Fruit fly (Drosophila melanogaster): Measurements from ENCODE around the gene ERp44.
A peak's percentile ranks its signal among the peaks of the same experiment; 100 is the strongest.

Gene ERp44

dm6 chrX:16270795-16271194, 26.7 kb downstream of the ERp44 start, which contains the start of gene Mfe2 (continued):
- TF ChIP-seq CG30403 (GFP tag; optimal IDR thresholded peaks at IDR 0.05) = peak; percentile 55
- peak; percentile 54 for TF ChIP-seq ems (GFP tag; optimal IDR thresholded peaks at IDR 0.05)
- no peak for TF ChIP-seq abd-A (tag; optimal IDR thresholded peaks at IDR 0.05)
- TF ChIP-seq Rfx (GFP tag; IDR thresholded peaks at IDR 0.05) = peak; percentile 82
- TF ChIP-seq gcm (GFP tag; optimal IDR thresholded peaks at IDR 0.05) = no peak
- TF ChIP-seq z (GFP tag; IDR thresholded peaks at IDR 0.05) = no peak
- TF ChIP-seq Camta (GFP tag; optimal IDR thresholded peaks at IDR 0.05) = peak; percentile 53
- TF ChIP-seq Sry-β (GFP tag; optimal IDR thresholded peaks at IDR 0.05) = no peak
- TF ChIP-seq D (optimal IDR thresholded peaks at IDR 0.05) = no peak
- no peak for TF ChIP-seq D (GFP tag; optimal IDR thresholded peaks at IDR 0.05)
- TF ChIP-seq CG14050 (GFP tag; IDR thresholded peaks at IDR 0.05) = no peak
- TF ChIP-seq CG34224 (GFP tag; IDR thresholded peaks at IDR 0.05; ENCODE audit: partially characterized antibody) = no peak
- no peak for TF ChIP-seq CG11696 (GFP tag; IDR thresholded peaks at IDR 0.05)
- no peak for TF ChIP-seq CG17568 (GFP tag; optimal IDR thresholded peaks at IDR 0.05)
- TF ChIP-seq pum (GFP tag; optimal IDR thresholded peaks at IDR 0.05) = peak; percentile 36
- peak; percentile 88 for TF ChIP-seq Ets97D (GFP tag; optimal IDR thresholded peaks at IDR 0.05)
- TF ChIP-seq HmgZ (tag; optimal IDR thresholded peaks at IDR 0.05) = peak; percentile 85
- peak; percentile 11 for TF ChIP-seq az2 (GFP tag; optimal IDR thresholded peaks at IDR 0.05)
- no peak for TF ChIP-seq tup (GFP tag; optimal IDR thresholded peaks at IDR 0.05)
- no peak for TF ChIP-seq ab (GFP tag; optimal IDR thresholded peaks at IDR 0.05)
- peak; percentile 48 for TF ChIP-seq grau (tag; optimal IDR thresholded peaks at IDR 0.05)
- peak; percentile 61 for TF ChIP-seq E2f2 (GFP tag; IDR thresholded peaks at IDR 0.05)
- TF ChIP-seq CG11695 (GFP tag; IDR thresholded peaks at IDR 0.05) = no peak
- peak; percentile 31 for TF ChIP-seq CG13894 (tag; optimal IDR thresholded peaks at IDR 0.05)
- TF ChIP-seq CG4854 (GFP tag; optimal IDR thresholded peaks at IDR 0.05) = peak; percentile 39
- TF ChIP-seq mam (GFP tag; optimal IDR thresholded peaks at IDR 0.05) = peak; percentile 80
- TF ChIP-seq CG32772 (GFP tag; IDR thresholded peaks at IDR 0.05) = no peak; the same call in 1 of the 2 replicates
- TF ChIP-seq gt (GFP tag; IDR thresholded peaks at IDR 0.05) = no peak
- peak; percentile 82 for TF ChIP-seq CG12659 (GFP tag; optimal IDR thresholded peaks at IDR 0.05)
- TF ChIP-seq CG8089 (GFP tag; optimal IDR thresholded peaks at IDR 0.05) = peak; percentile 12
- peak; percentile 47 for TF ChIP-seq CG9876 (GFP tag; optimal IDR thresholded peaks at IDR 0.05)
- peak; percentile 70 for TF ChIP-seq CG17829 (tag; optimal IDR thresholded peaks at IDR 0.05)
- no peak for TF ChIP-seq CG10462 (GFP tag; optimal IDR thresholded peaks at IDR 0.05)
- no peak for TF ChIP-seq jing (GFP tag; optimal IDR thresholded peaks at IDR 0.05)
- TF ChIP-seq CG18764 (GFP tag; optimal IDR thresholded peaks at IDR 0.05) = peak; percentile 34
- TF ChIP-seq CG11560 (tag; IDR thresholded peaks at IDR 0.05) = peak; percentile 70; the same call in 2 of the 3 replicates
- TF ChIP-seq zfh2 (GFP tag; optimal IDR thresholded peaks at IDR 0.05) = peak; percentile 81
- no peak for TF ChIP-seq CG17385 (GFP tag; optimal IDR thresholded peaks at IDR 0.05)
- no peak for TF ChIP-seq CG18262 (tag; optimal IDR thresholded peaks at IDR 0.05)
- no peak for TF ChIP-seq CG4404 (GFP tag; IDR thresholded peaks at IDR 0.05)
- TF ChIP-seq Hey (tag; optimal IDR thresholded peaks at IDR 0.05) = no peak
- no peak for TF ChIP-seq CG14860 (GFP tag; IDR thresholded peaks at IDR 0.05; ENCODE audit: partially characterized antibody)
- TF ChIP-seq her (GFP tag; optimal IDR thresholded peaks at IDR 0.05) = peak; percentile 70
- peak; percentile 79 for TF ChIP-seq CG33213 (GFP tag; optimal IDR thresholded peaks at IDR 0.05)
- TF ChIP-seq ken (GFP tag; IDR thresholded peaks at IDR 0.05) = peak; percentile 72
- TF ChIP-seq CG3726 (GFP tag; IDR thresholded peaks at IDR 0.05) = no peak
- TF ChIP-seq insv (GFP tag; optimal IDR thresholded peaks at IDR 0.05) = peak in 1 of 2 experiments; percentile 56
- peak; percentile 62 for TF ChIP-seq CG13624 (GFP tag; optimal IDR thresholded peaks at IDR 0.05)
- no peak for TF ChIP-seq Taf1 (GFP tag; IDR thresholded peaks at IDR 0.05)
- no peak for TF ChIP-seq CG8281 (tag; optimal IDR thresholded peaks at IDR 0.05)
- TF ChIP-seq ap (GFP tag; IDR thresholded peaks at IDR 0.05) = no peak
- TF ChIP-seq Poxn (GFP tag; IDR thresholded peaks at IDR 0.05) = no peak
- TF ChIP-seq Gug (GFP tag; IDR thresholded peaks at IDR 0.05) = peak; percentile 30; the same call in 1 of the 4 replicates

All from whole organism, embryonic.